Worm (Caenorhabditis elegans) whole organism, mixed stage, embryonic: Measurements from ENCODE around the gene ehbp-1.

Experiments used
- M03D4.4 ChIP-seq: sonication (generic microtip); optimal IDR thresholded peaks from 2 replicates; lab custom pipeline; 2017; ENCODE audit warnings: mild to moderate bottlenecking, missing genetic modification characterization, missing compliant biosample characterization
- bed-3 ChIP-seq: fragments of 200-800 bp; sonication (Bioruptor generic); optimal IDR thresholded peaks from 3 replicates; lab custom pipeline; 2018; ENCODE audit warnings: mild to moderate bottlenecking, missing genetic modification characterization, moderate library complexity, missing compliant biosample characterization
- blmp-1 ChIP-seq: fragments of 150-350 bp; optimal IDR thresholded peaks from 2 replicates; lab custom pipeline; 2014; ENCODE audit warnings: missing biosample characterization, missing genetic modification characterization
- ceh-39 ChIP-seq: fragments of 150-350 bp; optimal IDR thresholded peaks from 2 replicates; lab custom pipeline; 2014; ENCODE audit warnings: missing biosample characterization, missing genetic modification characterization
- ceh-43 ChIP-seq: fragments of 200-800 bp; sonication (Bioruptor generic); optimal IDR thresholded peaks from 2 replicates; lab custom pipeline; 2018; ENCODE audit warnings: mild to moderate bottlenecking, missing genetic modification characterization, moderate library complexity, missing compliant biosample characterization
- ceh-83 ChIP-seq: fragments of 200-800 bp; sonication (Bioruptor generic); optimal IDR thresholded peaks from 2 replicates; lab custom pipeline; 2018; ENCODE audit warnings: mild to moderate bottlenecking, missing genetic modification characterization, missing compliant biosample characterization
- ces-1 ChIP-seq: fragments of 150-350 bp; optimal IDR thresholded peaks from 2 replicates; lab custom pipeline; 2014; ENCODE audit warnings: missing biosample characterization, missing genetic modification reagents, missing genetic modification characterization
- cnd-1 ChIP-seq: fragments of 200-800 bp; sonication (Bioruptor generic); optimal IDR thresholded peaks from 2 replicates; lab custom pipeline; 2018; ENCODE audit warnings: mild to moderate bottlenecking, missing genetic modification characterization, missing compliant biosample characterization
- drap-1 ChIP-seq: fragments of 200-800 bp; sonication (Bioruptor generic); optimal IDR thresholded peaks from 3 replicates; lab custom pipeline; 2018; ENCODE audit warnings: mild to moderate bottlenecking, missing genetic modification characterization, missing compliant biosample characterization
- elt-1 ChIP-seq: sonication (generic microtip); optimal IDR thresholded peaks from 2 replicates; lab custom pipeline; 2017; ENCODE audit warnings: missing genetic modification characterization, mild to moderate bottlenecking, missing compliant biosample characterization, antibody characterized with exemption, moderate library complexity, borderline replicate concordance; ENCODE audit not compliant: insufficient read depth
- elt-3 ChIP-seq: fragments of 150-350 bp; optimal IDR thresholded peaks from 2 replicates; lab custom pipeline; 2014; ENCODE audit warnings: missing biosample characterization, missing genetic modification characterization
- flh-1 ChIP-seq: fragments of 200-800 bp; sonication (Bioruptor generic); optimal IDR thresholded peaks from 2 replicates; lab custom pipeline; 2018; ENCODE audit warnings: mild to moderate bottlenecking, missing genetic modification characterization, moderate library complexity, missing compliant biosample characterization
- ham-2 ChIP-seq: fragments of 200-800 bp; sonication (Bioruptor generic); optimal IDR thresholded peaks from 2 replicates; lab custom pipeline; 2018; ENCODE audit warnings: mild to moderate bottlenecking, missing genetic modification characterization, missing compliant biosample characterization
- hlh-1 ChIP-seq: fragments of 150-350 bp; optimal IDR thresholded peaks from 2 replicates; lab custom pipeline; 2014; ENCODE audit warnings: missing biosample characterization, missing genetic modification reagents, missing genetic modification characterization
- lin-13 ChIP-seq: fragments of 150-350 bp; optimal IDR thresholded peaks from 2 replicates; lab custom pipeline; 2014; ENCODE audit warnings: missing biosample characterization, missing genetic modification characterization
- lin-32 ChIP-seq: fragments of 200-800 bp; sonication (Bioruptor generic); optimal IDR thresholded peaks from 2 replicates; lab custom pipeline; 2018; ENCODE audit warnings: mild to moderate bottlenecking, missing genetic modification characterization, missing compliant biosample characterization
- lsy-2 ChIP-seq: fragments of 150-350 bp; optimal IDR thresholded peaks from 2 replicates; lab custom pipeline; 2014; ENCODE audit warnings: missing biosample characterization, missing genetic modification characterization
- mab-5 ChIP-seq: fragments of 150-350 bp; optimal IDR thresholded peaks from 2 replicates; lab custom pipeline; 2014; ENCODE audit warnings: missing biosample characterization, missing genetic modification characterization
- mep-1 ChIP-seq: fragments of 150-350 bp; optimal IDR thresholded peaks from 2 replicates; lab custom pipeline; 2017; ENCODE audit warnings: missing biosample characterization, missing genetic modification reagents, missing genetic modification characterization, inconsistent platforms
- mls-2 ChIP-seq: sonication (generic microtip); optimal IDR thresholded peaks from 2 replicates; lab custom pipeline; 2016; ENCODE audit warnings: mild to moderate bottlenecking, missing genetic modification characterization, moderate library complexity, missing compliant biosample characterization
- nhr-12 ChIP-seq: fragments of 150-350 bp; optimal IDR thresholded peaks from 2 replicates; lab custom pipeline; 2014; ENCODE audit warnings: missing biosample characterization, missing genetic modification characterization
- nhr-2 ChIP-seq: fragments of 150-350 bp; optimal IDR thresholded peaks from 2 replicates; lab custom pipeline; 2014; ENCODE audit warnings: missing biosample characterization, missing genetic modification characterization
- nhr-237 ChIP-seq: fragments of 150-350 bp; optimal IDR thresholded peaks from 2 replicates; lab custom pipeline; 2014; ENCODE audit warnings: missing biosample characterization, missing genetic modification characterization
- nhr-28 ChIP-seq: fragments of 150-350 bp; optimal IDR thresholded peaks from 2 replicates; lab custom pipeline; 2014; ENCODE audit warnings: missing biosample characterization, missing genetic modification characterization
- nhr-76 ChIP-seq: sonication (generic microtip); optimal IDR thresholded peaks from 2 replicates; lab custom pipeline; 2017; ENCODE audit warnings: missing biosample characterization, missing genetic modification characterization
- pha-4 ChIP-seq: fragments of 150-350 bp; optimal IDR thresholded peaks from 2 replicates; lab custom pipeline; 2018; ENCODE audit warnings: missing biosample characterization, missing genetic modification reagents, missing genetic modification characterization
- sem-2 ChIP-seq: fragments of 200-800 bp; sonication (Bioruptor generic); optimal IDR thresholded peaks from 2 replicates; lab custom pipeline; 2018; ENCODE audit warnings: mild to moderate bottlenecking, missing genetic modification characterization, missing compliant biosample characterization
- snpc-4 ChIP-seq: fragments of 150-350 bp; optimal IDR thresholded peaks from 2 replicates; lab custom pipeline; 2014; ENCODE audit warnings: missing biosample characterization, missing genetic modification characterization
- sptf-1 ChIP-seq: sonication (generic microtip); optimal IDR thresholded peaks from 2 replicates; lab custom pipeline; 2017; ENCODE audit warnings: mild to moderate bottlenecking, missing genetic modification characterization, moderate library complexity, missing compliant biosample characterization
- tbx-8 ChIP-seq: fragments of 200-800 bp; sonication (Bioruptor generic); optimal IDR thresholded peaks from 2 replicates; lab custom pipeline; 2018; ENCODE audit warnings: mild to moderate bottlenecking, missing genetic modification characterization, moderate library complexity, missing compliant biosample characterization
- unc-120 ChIP-seq: sonication (generic microtip); optimal IDR thresholded peaks from 2 replicates; lab custom pipeline; 2017; ENCODE audit warnings: missing genetic modification characterization, missing compliant biosample characterization; ENCODE audit not compliant: poor library complexity, severe bottlenecking
- unc-39 ChIP-seq: fragments of 150-350 bp; optimal IDR thresholded peaks from 2 replicates; lab custom pipeline; 2014; ENCODE audit warnings: missing biosample characterization, missing genetic modification characterization
- unc-62 ChIP-seq: fragments of 150-350 bp; optimal IDR thresholded peaks from 2 replicates; lab custom pipeline; 2014; ENCODE audit warnings: missing biosample characterization, missing genetic modification reagents, missing genetic modification characterization
- zip-8 ChIP-seq: fragments of 150-350 bp; optimal IDR thresholded peaks from 2 replicates; lab custom pipeline; 2014; ENCODE audit warnings: missing biosample characterization, missing genetic modification characterization
- ztf-11 ChIP-seq: fragments of 150-350 bp; optimal IDR thresholded peaks from 2 replicates; lab custom pipeline; 2014; ENCODE audit warnings: missing biosample characterization, missing genetic modification characterization

Gene ehbp-1

ce11 chrV:9544176-9544632 lies 6.2 kb upstream of the ehbp-1 start, which contains the start of gene mdf-1 (continued):
- TF ChIP-seq nhr-2: no peak
- TF ChIP-seq lin-32 (GFP tag; lab: Kevin White, UChicago): no peak
- TF ChIP-seq ceh-83 (GFP tag; lab: Kevin White, UChicago): no peak
- TF ChIP-seq ztf-11 (tag; lab: Kevin White, UChicago): no peak
- TF ChIP-seq flh-1 (GFP tag; lab: Kevin White, UChicago): no peak
- peak; percentile 83 for TF ChIP-seq mep-1 (tag; lab: Kevin White, UChicago)
- no peak for TF ChIP-seq nhr-76 (tag; lab: Kevin White, UChicago)
- peak; percentile 10 for TF ChIP-seq elt-1 (tag; lab: Kevin White, UChicago)
- no peak for TF ChIP-seq ham-2
- TF ChIP-seq M03D4.4 (tag; lab: Kevin White, UChicago): peak; percentile 54
- no peak for TF ChIP-seq snpc-4 (tag; lab: Kevin White, UChicago)
- TF ChIP-seq, all 35 proteins: peak for 15

ce11 chrV:9545238-9545709 lies 5.2 kb upstream of the ehbp-1 start, which contains the start of the genes his-35 and his-41:
TSS of gene his-35 (minus strand) at chrV:9545288.
TSS of gene his-41 (plus strand) at chrV:9545536.
- TF ChIP-seq ces-1 (GFP tag; lab: Kevin White, UChicago): peak; percentile 26
- no peak for TF ChIP-seq cnd-1 (tag; lab: Kevin White, UChicago)
- no peak for TF ChIP-seq mls-2
- TF ChIP-seq pha-4 (tag; lab: Kevin White, UChicago): peak; percentile 32

- TF ChIP-seq nhr-76 (tag; lab: Kevin White, UChicago) (no peak), cnd-1 (tag; lab: Kevin White, UChicago) (peak; percentile 14), flh-1 (GFP tag; lab: Kevin White, UChicago) (no peak), mep-1 (tag; lab: Kevin White, UChicago) (no peak), nhr-28 (tag; lab: Kevin White, UChicago) (no peak), lin-32 (GFP tag; lab: Kevin White, UChicago) (peak; percentile 27), mls-2 (no peak), unc-39 (no peak), pha-4 (tag; lab: Kevin White, UChicago) (no peak), ceh-39 (tag; lab: Kevin White, UChicago) (no peak), hlh-1 (no peak)
These were observed 4.3 kb upstream of the ehbp-1 start, which contains the start of gene C50F4.6 for ce11 chrV:9546042-9546581. TSS of gene C50F4.6 (plus strand) at chrV:9546092.

- TF ChIP-seq mab-5 (tag; lab: Kevin White, UChicago): peak; percentile 36
- TF ChIP-seq nhr-76 (tag; lab: Kevin White, UChicago): no peak
- TF ChIP-seq lin-13: peak; percentile 96
- no peak for TF ChIP-seq flh-1 (GFP tag; lab: Kevin White, UChicago)
- peak; percentile 54 for TF ChIP-seq ceh-43 (GFP tag; lab: Kevin White, UChicago)
- peak; percentile 76 for TF ChIP-seq hlh-1
- peak; percentile 68 for TF ChIP-seq ceh-83 (GFP tag; lab: Kevin White, UChicago)
- peak; percentile 97 for TF ChIP-seq unc-62 (GFP tag; lab: Kevin White, UChicago)
- peak; percentile 33 for TF ChIP-seq nhr-28 (tag; lab: Kevin White, UChicago)
- TF ChIP-seq lin-32 (GFP tag; lab: Kevin White, UChicago): peak; percentile 8
- TF ChIP-seq nhr-12: no peak
- peak; percentile 85 for TF ChIP-seq unc-120 (tag; lab: Kevin White, UChicago)
- TF ChIP-seq pha-4 (tag; lab: Kevin White, UChicago): peak; percentile 95
- peak; percentile 78 for TF ChIP-seq ces-1 (GFP tag; lab: Kevin White, UChicago)
- peak; percentile 86 for TF ChIP-seq lsy-2
- no peak for TF ChIP-seq sem-2 (GFP tag; lab: Kevin White, UChicago)
- TF ChIP-seq cnd-1 (tag; lab: Kevin White, UChicago): peak; percentile 49
- TF ChIP-seq mls-2: peak; percentile 70
- TF ChIP-seq mep-1 (tag; lab: Kevin White, UChicago): peak; percentile 97
- no peak for TF ChIP-seq blmp-1
- peak; percentile 96 for TF ChIP-seq nhr-237 (tag; lab: Kevin White, UChicago)
- no peak for TF ChIP-seq unc-39
- peak; percentile 29 for TF ChIP-seq ham-2
- TF ChIP-seq ceh-39 (tag; lab: Kevin White, UChicago): peak; percentile 86
- peak; percentile 78 for TF ChIP-seq ztf-11 (tag; lab: Kevin White, UChicago)
- peak; percentile 79 for TF ChIP-seq drap-1 (GFP tag; lab: Kevin White, UChicago)
- peak; percentile 59 for TF ChIP-seq tbx-8
- no peak for TF ChIP-seq zip-8 (tag; lab: Kevin White, UChicago)
- peak; percentile 76 for TF ChIP-seq sptf-1 (tag; lab: Kevin White, UChicago)
- no peak for TF ChIP-seq bed-3 (GFP tag; lab: Kevin White, UChicago)
- peak; percentile 38 for TF ChIP-seq nhr-2
- TF ChIP-seq elt-1 (tag; lab: Kevin White, UChicago): no peak
- TF ChIP-seq snpc-4 (tag; lab: Kevin White, UChicago): no peak
- peak; percentile 72 for TF ChIP-seq M03D4.4 (tag; lab: Kevin White, UChicago)
- TF ChIP-seq elt-3 (tag; lab: Kevin White, UChicago): peak; percentile 54
These were observed 3.6 kb upstream of the ehbp-1 start, which contains the start of gene his-37 for ce11 chrV:9546860-9547269. TSS of gene his-37 (plus strand) at chrV:9547105.
